Worm (Caenorhabditis elegans): Measurements from ENCODE around the gene Y62H9A.2.

DNA sequence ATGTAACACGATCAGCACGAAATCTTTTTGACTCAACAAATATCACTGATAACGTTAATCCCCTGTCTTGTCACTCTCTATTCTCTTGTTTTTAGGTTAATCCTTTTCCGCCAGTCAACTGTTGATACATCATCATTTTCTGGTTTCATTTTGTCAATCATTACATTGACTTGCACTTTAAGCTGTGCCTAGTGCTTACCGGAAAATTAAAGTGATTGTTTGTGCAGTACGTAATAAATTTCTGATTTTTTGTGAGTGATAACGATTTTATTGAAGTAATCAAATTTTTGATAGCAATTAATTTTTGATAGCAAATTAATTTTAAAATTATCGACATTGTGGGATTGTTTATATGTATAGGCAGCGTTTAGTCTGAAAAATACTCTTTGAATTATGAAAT is 31.2 kb upstream of the Y62H9A.2 start:
- TF ChIP-seq zag-1 (tag; optimal IDR thresholded peaks at IDR 0.05) (no peak), mdl-1 (tag; optimal IDR thresholded peaks at IDR 0.05) (no peak), nhr-25 (tag; optimal IDR thresholded peaks at IDR 0.05) (no peak), nhr-67 (tag; optimal IDR thresholded peaks at IDR 0.05) (no peak), tbx-2 (tag; optimal IDR thresholded peaks at IDR 0.05) (no peak), ceh-16 (tag; optimal IDR thresholded peaks at IDR 0.05) (no peak), aly-2 (tag; optimal IDR thresholded peaks at IDR 0.05) (no peak), ztf-11 (tag; optimal IDR thresholded peaks at IDR 0.05) (no peak), fos-1 (tag; optimal IDR thresholded peaks at IDR 0.05) (no peak)
